Fruit fly (Drosophila melanogaster) whole organism, embryonic: ENCODE measurements around the gene CG31735.

Experiments
- Asciz ChIP-seq: fragments of 200-800 bp; sonication (Bioruptor generic); optimal IDR thresholded peaks from 2 replicates; lab custom pipeline; 2017; ENCODE audit warnings: missing biosample characterization, mild to moderate bottlenecking, missing genetic modification characterization, missing genetic modification reagents
- Bteb2 ChIP-seq: fragments of 200-800 bp; sonication (Bioruptor generic); optimal IDR thresholded peaks from 2 replicates; lab custom pipeline; 2016; ENCODE audit warnings: missing biosample characterization, missing genetic modification characterization
- CG10366 ChIP-seq: fragments of 200-800 bp; sonication (Bioruptor generic); IDR thresholded peaks from 2 replicates; pipeline ENCODE4 v1.3.6; 2022; ENCODE audit warnings: missing biosample characterization, missing genetic modification characterization
- CG10543 ChIP-seq: fragments of 200-800 bp; sonication (Bioruptor generic); optimal IDR thresholded peaks from 3 replicates; lab custom pipeline; 2017; ENCODE audit warnings: missing biosample characterization, mild to moderate bottlenecking, missing genetic modification characterization, moderate library complexity
- CG11560 ChIP-seq: fragments of 200-800 bp; sonication (Bioruptor generic); IDR thresholded peaks from 3 replicates; pipeline ENCODE4 v1.3.6; 2022; ENCODE audit warnings: missing biosample characterization, missing genetic modification characterization
- CG11696 ChIP-seq: fragments of 200-800 bp; sonication (Bioruptor generic); IDR thresholded peaks from 2 replicates; pipeline ENCODE4 v1.3.6; 2022; ENCODE audit warnings: missing biosample characterization, missing genetic modification characterization
- CG13775 ChIP-seq: fragments of 200-800 bp; sonication (Bioruptor generic); optimal IDR thresholded peaks from 3 replicates; lab custom pipeline; 2017; ENCODE audit warnings: missing biosample characterization, mild to moderate bottlenecking, missing genetic modification characterization
- CG15514 ChIP-seq: fragments of 200-800 bp; sonication (Bioruptor generic); optimal IDR thresholded peaks from 3 replicates; lab custom pipeline; 2017; ENCODE audit warnings: missing biosample characterization, missing genetic modification characterization, mild to moderate bottlenecking, moderate library complexity, missing genetic modification reagents
- CG15601 ChIP-seq: fragments of 200-800 bp; sonication (Bioruptor generic); optimal IDR thresholded peaks from 3 replicates; lab custom pipeline; 2019; ENCODE audit warnings: missing biosample characterization, mild to moderate bottlenecking, missing genetic modification characterization, moderate library complexity
- CG16813 ChIP-seq: fragments of 200-800 bp; sonication (Bioruptor generic); IDR thresholded peaks from 3 replicates; pipeline ENCODE4 v1.3.6; 2022; ENCODE audit warnings: missing biosample characterization, missing genetic modification characterization; ENCODE audit not compliant: partially characterized antibody
- CG17568 ChIP-seq: fragments of 200-800 bp; sonication (Bioruptor generic); optimal IDR thresholded peaks from 2 replicates; lab custom pipeline; 2018; ENCODE audit warnings: missing biosample characterization, mild to moderate bottlenecking, missing genetic modification characterization, moderate library complexity
- CG2875 ChIP-seq: fragments of 200-800 bp; sonication (Bioruptor generic); optimal IDR thresholded peaks from 2 replicates; lab custom pipeline; 2017; ENCODE audit warnings: missing biosample characterization, mild to moderate bottlenecking, missing genetic modification characterization, missing genetic modification reagents
- CG31224 ChIP-seq: fragments of 200-800 bp; sonication (Bioruptor generic); IDR thresholded peaks from 2 replicates; pipeline ENCODE4 v1.3.6; 2022; ENCODE audit warnings: missing biosample characterization, missing genetic modification characterization
- CG3407 ChIP-seq: fragments of 200-800 bp; sonication (Bioruptor generic); optimal IDR thresholded peaks from 2 replicates; lab custom pipeline; 2018; ENCODE audit warnings: missing biosample characterization, mild to moderate bottlenecking, missing genetic modification characterization
- CG34376 ChIP-seq: fragments of 200-800 bp; sonication (Bioruptor generic); optimal IDR thresholded peaks from 2 replicates; lab custom pipeline; 2018; ENCODE audit warnings: missing biosample characterization, mild to moderate bottlenecking, missing genetic modification characterization
- CG3847 ChIP-seq: fragments of 200-800 bp; sonication (Bioruptor generic); IDR thresholded peaks from 2 replicates; pipeline ENCODE4 v1.3.6; 2022; ENCODE audit warnings: missing biosample characterization, missing genetic modification characterization
- CG42726 ChIP-seq: fragments of 200-800 bp; sonication (Bioruptor generic); IDR thresholded peaks from 2 replicates; pipeline ENCODE4 v1.3.6; 2022; ENCODE audit warnings: missing biosample characterization, missing genetic modification characterization; ENCODE audit not compliant: partially characterized antibody
- CG4707 ChIP-seq: fragments of 200-800 bp; sonication (Bioruptor generic); optimal IDR thresholded peaks from 2 replicates; lab custom pipeline; 2018; ENCODE audit warnings: missing biosample characterization, mild to moderate bottlenecking, missing genetic modification characterization, moderate library complexity
- CG4854 ChIP-seq: fragments of 200-800 bp; sonication (Bioruptor generic); optimal IDR thresholded peaks from 2 replicates; lab custom pipeline; 2016; ENCODE audit warnings: missing biosample characterization, missing genetic modification characterization, inconsistent platforms
- CG6689 ChIP-seq: fragments of 200-800 bp; sonication (Bioruptor generic); IDR thresholded peaks from 2 replicates; pipeline ENCODE4 v1.3.6; 2022; ENCODE audit warnings: missing biosample characterization, missing genetic modification characterization
- CG8089 ChIP-seq: fragments of 200-800 bp; sonication (Bioruptor generic); optimal IDR thresholded peaks from 3 replicates; lab custom pipeline; 2016; ENCODE audit warnings: missing biosample characterization, missing genetic modification characterization
- CG8388 ChIP-seq: fragments of 200-800 bp; sonication (Bioruptor generic); optimal IDR thresholded peaks from 2 replicates; lab custom pipeline; 2019; ENCODE audit warnings: missing biosample characterization, mild to moderate bottlenecking, missing genetic modification characterization, moderate library complexity
- Dbx ChIP-seq: fragments of 200-800 bp; sonication (Bioruptor generic); IDR thresholded peaks from 3 replicates; pipeline ENCODE4 v1.3.6; 2022; ENCODE audit warnings: missing biosample characterization, missing genetic modification characterization
- Dfd ChIP-seq, 2 experiments: fragments of >200 bp; optimal IDR thresholded peaks; 2 replicates each; lab custom pipeline; 2017; ENCODE audit warnings: missing biosample characterization in 2 of 2, missing genetic modification characterization in 2 of 2
- H15 ChIP-seq: fragments of 200-800 bp; sonication (Bioruptor generic); IDR thresholded peaks from 3 replicates; pipeline ENCODE4 v1.3.6; 2022; ENCODE audit warnings: missing biosample characterization, missing genetic modification characterization
- HmgD ChIP-seq: fragments of 200-800 bp; sonication (Bioruptor generic); optimal IDR thresholded peaks from 3 replicates; lab custom pipeline; 2016; ENCODE audit warnings: missing biosample characterization, missing genetic modification characterization
- NC2α ChIP-seq: fragments of 200-800 bp; sonication (Bioruptor generic); optimal IDR thresholded peaks from 2 replicates; lab custom pipeline; 2016; ENCODE audit warnings: missing biosample characterization, missing genetic modification characterization
- Stat92E ChIP-seq, 3 experiments: fragments of >200 bp in 2 of 3; fragments of 200-800 bp in 1 of 3; sonication (Bioruptor generic) in 1 of 3; optimal IDR thresholded peaks; 2 replicates each; lab custom pipeline; 2017 to 2019; ENCODE audit warnings: missing biosample characterization in 3 of 3, missing genetic modification characterization in 3 of 3, mild to moderate bottlenecking in 1 of 3, moderate library complexity in 1 of 3
- ato ChIP-seq: fragments of 200-800 bp; sonication (Bioruptor generic); IDR thresholded peaks from 2 replicates; pipeline ENCODE4 v1.3.6; 2022; ENCODE audit warnings: missing biosample characterization, missing genetic modification characterization; ENCODE audit not compliant: partially characterized antibody
- bab2 ChIP-seq: fragments of 200-800 bp; sonication (Bioruptor generic); optimal IDR thresholded peaks from 2 replicates; lab custom pipeline; 2016; ENCODE audit warnings: missing biosample characterization, missing genetic modification characterization
- bcd ChIP-seq: fragments of 200-800 bp; sonication (Bioruptor generic); optimal IDR thresholded peaks from 2 replicates; lab custom pipeline; 2017; ENCODE audit warnings: missing biosample characterization, mild to moderate bottlenecking, missing genetic modification characterization
- da ChIP-seq: fragments of 200-800 bp; sonication (Bioruptor generic); optimal IDR thresholded peaks from 2 replicates; lab custom pipeline; 2016; ENCODE audit warnings: missing biosample characterization, missing genetic modification characterization
- dimm ChIP-seq: fragments of 200-800 bp; sonication (Bioruptor generic); IDR thresholded peaks from 2 replicates; pipeline ENCODE4 v1.3.6; 2022; ENCODE audit warnings: missing biosample characterization, missing genetic modification characterization
- emc ChIP-seq: fragments of 200-800 bp; sonication (Bioruptor generic); optimal IDR thresholded peaks from 2 replicates; lab custom pipeline; 2016; ENCODE audit warnings: missing biosample characterization, missing genetic modification characterization
- exex ChIP-seq: fragments of 200-800 bp; sonication (Bioruptor generic); optimal IDR thresholded peaks from 4 replicates; lab custom pipeline; 2018; ENCODE audit warnings: missing biosample characterization, mild to moderate bottlenecking, missing genetic modification characterization, moderate library complexity
- eyg ChIP-seq: fragments of 200-800 bp; sonication (Bioruptor generic); optimal IDR thresholded peaks from 3 replicates; lab custom pipeline; 2016; ENCODE audit warnings: missing biosample characterization, missing genetic modification characterization
- fd3F ChIP-seq: fragments of 200-800 bp; sonication (Bioruptor generic); optimal IDR thresholded peaks from 2 replicates; lab custom pipeline; 2018; ENCODE audit warnings: missing biosample characterization, mild to moderate bottlenecking, missing genetic modification characterization, moderate library complexity
- fd64A ChIP-seq: fragments of 200-800 bp; sonication (Bioruptor generic); optimal IDR thresholded peaks from 3 replicates; lab custom pipeline; 2018; ENCODE audit warnings: missing biosample characterization, mild to moderate bottlenecking, missing genetic modification characterization
- gcm2 ChIP-seq: fragments of 200-800 bp; sonication (Bioruptor generic); optimal IDR thresholded peaks from 2 replicates; lab custom pipeline; 2016; ENCODE audit warnings: missing biosample characterization, missing genetic modification characterization
- grau ChIP-seq: fragments of 200-800 bp; optimal IDR thresholded peaks from 3 replicates; lab custom pipeline; 2019; ENCODE audit warnings: missing biosample characterization, mild to moderate bottlenecking, missing genetic modification characterization, moderate library complexity
- her ChIP-seq: fragments of 200-800 bp; sonication (Bioruptor generic); optimal IDR thresholded peaks from 2 replicates; lab custom pipeline; 2016; ENCODE audit warnings: missing biosample characterization, missing genetic modification characterization
- kay ChIP-seq: fragments of 200-800 bp; sonication (Bioruptor generic); optimal IDR thresholded peaks from 2 replicates; lab custom pipeline; 2016; ENCODE audit warnings: missing biosample characterization, missing genetic modification characterization
- nau ChIP-seq: fragments of 200-800 bp; sonication (Bioruptor generic); optimal IDR thresholded peaks from 3 replicates; lab custom pipeline; 2017; ENCODE audit warnings: missing biosample characterization, mild to moderate bottlenecking, missing genetic modification characterization, missing genetic modification reagents
- nom ChIP-seq: fragments of 200-800 bp; sonication (Bioruptor generic); optimal IDR thresholded peaks from 2 replicates; lab custom pipeline; 2017; ENCODE audit warnings: missing biosample characterization, missing genetic modification characterization, mild to moderate bottlenecking, moderate library complexity, missing genetic modification reagents
- phol ChIP-seq: fragments of 200-800 bp; sonication (Bioruptor generic); optimal IDR thresholded peaks from 3 replicates; lab custom pipeline; 2018; ENCODE audit warnings: missing biosample characterization, mild to moderate bottlenecking, missing genetic modification characterization, moderate library complexity
- repo ChIP-seq: fragments of 200-800 bp; sonication (Bioruptor generic); optimal IDR thresholded peaks from 2 replicates; lab custom pipeline; 2016; ENCODE audit warnings: missing biosample characterization, missing genetic modification characterization
- seq ChIP-seq: fragments of 200-800 bp; sonication (Bioruptor generic); IDR thresholded peaks from 2 replicates; pipeline ENCODE4 v1.3.6; 2022; ENCODE audit warnings: missing biosample characterization, missing genetic modification characterization
- toy ChIP-seq: fragments of 200-800 bp; sonication (Bioruptor generic); IDR thresholded peaks from 2 replicates; pipeline ENCODE4 v1.3.6; 2022; ENCODE audit warnings: missing biosample characterization, missing genetic modification characterization
- trem ChIP-seq: fragments of 200-800 bp; optimal IDR thresholded peaks from 3 replicates; lab custom pipeline; 2019; ENCODE audit warnings: missing biosample characterization, mild to moderate bottlenecking, missing genetic modification characterization, moderate library complexity
- zen2 ChIP-seq: fragments of 200-800 bp; sonication (Bioruptor generic); IDR thresholded peaks from 3 replicates; pipeline ENCODE4 v1.3.6; 2022; ENCODE audit warnings: missing biosample characterization, missing genetic modification characterization; ENCODE audit not compliant: partially characterized antibody

Gene CG31735

DNA sequence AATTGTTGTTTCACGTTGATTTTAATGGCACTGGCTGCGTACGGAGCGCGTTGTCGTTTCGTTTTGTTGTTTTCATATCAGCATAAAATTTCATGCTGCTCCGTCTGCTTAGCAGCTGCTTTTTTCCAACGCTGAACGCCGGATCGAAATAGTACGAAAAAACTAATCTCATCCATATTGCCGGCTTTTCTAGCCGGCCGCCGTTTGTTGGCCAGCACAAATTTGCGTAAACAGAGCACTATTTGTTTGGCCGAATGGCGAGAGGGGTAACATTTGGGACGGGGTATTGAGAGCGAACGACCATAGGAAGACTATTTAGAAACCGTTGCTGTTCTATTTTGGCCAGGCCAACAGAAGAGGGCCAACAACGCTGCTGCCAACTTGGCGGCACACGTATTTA lies 14.6 kb downstream of the CG31735 start (continued):
- TF ChIP-seq CG4707, result no peak
- TF ChIP-seq CG4854, result no peak
- peak; percentile 99 for TF ChIP-seq CG31224
- no peak for TF ChIP-seq CG2875 (GFP tag; lab: Kevin White, UChicago)
- no peak for TF ChIP-seq dimm (GFP tag; lab: Robert Waterston, UW)
- no peak for TF ChIP-seq phol (tag; lab: Kevin White, UChicago)
- no peak for TF ChIP-seq CG13775 (GFP tag; lab: Kevin White, UChicago)
- TF ChIP-seq bcd (GFP tag; lab: Kevin White, UChicago), result no peak
- no peak for TF ChIP-seq HmgD
- TF ChIP-seq trem, result no peak
- TF ChIP-seq CG17568, result no peak
- TF ChIP-seq CG10366 (GFP tag; lab: Robert Waterston, UW), result no peak
- no peak for TF ChIP-seq repo (GFP tag; lab: Kevin White, UChicago)
- no peak for TF ChIP-seq emc (GFP tag; lab: Kevin White, UChicago)
- peak; percentile 18; the same call in 1 of the 2 replicates for TF ChIP-seq CG11696 (GFP tag; lab: Robert Waterston, UW)
- TF ChIP-seq Asciz, result no peak
- peak; percentile 64 for TF ChIP-seq CG34376 (GFP tag; lab: Kevin White, UChicago)
- TF ChIP-seq nom (GFP tag; lab: Kevin White, UChicago), result no peak
- no peak for TF ChIP-seq da (GFP tag; lab: Kevin White, UChicago)
- no peak for TF ChIP-seq H15 (GFP tag; lab: Robert Waterston, UW)
- no peak for TF ChIP-seq CG16813
- TF ChIP-seq her (GFP tag; lab: Kevin White, UChicago), result peak; percentile 37
- no peak for TF ChIP-seq CG42726 (GFP tag; lab: Robert Waterston, UW)
- TF ChIP-seq CG6689 (GFP tag; lab: Robert Waterston, UW), result no peak
- no peak for TF ChIP-seq kay
- TF ChIP-seq grau (tag; lab: Kevin White, UChicago), result peak; percentile 4
- TF ChIP-seq bab2 (GFP tag; lab: Kevin White, UChicago), result no peak
- no peak for TF ChIP-seq toy (GFP tag; lab: Robert Waterston, UW)
- no peak for TF ChIP-seq ato (GFP tag; lab: Robert Waterston, UW)
- TF ChIP-seq CG3847, result no peak
- no peak for TF ChIP-seq CG15601 (tag; lab: Kevin White, UChicago)
- no peak for TF ChIP-seq eyg (GFP tag; lab: Kevin White, UChicago)
- TF ChIP-seq CG11560 (tag; lab: Robert Waterston, UW), result no peak
- TF ChIP-seq Stat92E (GFP tag; optimal IDR thresholded peaks at IDR 0.05; lab: Kevin White, UChicago), result no peak
- TF ChIP-seq CG15514 (GFP tag; lab: Kevin White, UChicago), result peak; percentile 49
- TF ChIP-seq CG10543, result peak; percentile 94
- TF ChIP-seq fd64A, result no peak
- TF ChIP-seq Dbx, result peak; percentile 55; the same call in 1 of the 3 replicates
- TF ChIP-seq nau (GFP tag; lab: Kevin White, UChicago), result no peak
- TF ChIP-seq fd3F, result peak; percentile 6
- TF ChIP-seq exex (tag; lab: Kevin White, UChicago), result no peak
- no peak for TF ChIP-seq CG8089 (GFP tag; lab: Kevin White, UChicago)
- no peak for TF ChIP-seq CG3407
- no peak for TF ChIP-seq gcm2 (GFP tag; lab: Kevin White, UChicago)
- no peak for TF ChIP-seq zen2 (GFP tag; lab: Robert Waterston, UW)
- no peak for TF ChIP-seq Bteb2 (GFP tag; lab: Kevin White, UChicago)
- no peak for TF ChIP-seq NC2α (GFP tag; lab: Kevin White, UChicago)
- TF ChIP-seq seq (GFP tag; lab: Robert Waterston, UW), result peak; percentile 47; the same call in 1 of the 2 replicates
- TF ChIP-seq Dfd (GFP tag; optimal IDR thresholded peaks at IDR 0.05; lab: Kevin White, UChicago), result no peak
- no peak for TF ChIP-seq CG8388 (GFP tag; lab: Kevin White, UChicago)
